Worm (Caenorhabditis elegans): ENCODE results near the gene VM106R.1.

The VM106R.1 gene

ce11 chrII:10847057-10847456 is 18.1 kb upstream of the VM106R.1 start:
- TF ChIP-seq drap-1 (GFP tag; optimal IDR thresholded peaks at IDR 0.05) = no peak
- TF ChIP-seq flh-1 (GFP tag; optimal IDR thresholded peaks at IDR 0.05) = no peak
- TF ChIP-seq nhr-2 (tag; optimal IDR thresholded peaks at IDR 0.05) = no peak
- TF ChIP-seq elt-1 (tag; optimal IDR thresholded peaks at IDR 0.05; ENCODE audit: borderline replicate concordance, insufficient read depth) = no peak
- no peak for TF ChIP-seq ham-2 (GFP tag; optimal IDR thresholded peaks at IDR 0.05)
- TF ChIP-seq bed-3 (GFP tag; optimal IDR thresholded peaks at IDR 0.05) = no peak
- TF ChIP-seq hlh-1 (tag; optimal IDR thresholded peaks at IDR 0.05) = no peak
- no peak for TF ChIP-seq sptf-1 (tag; optimal IDR thresholded peaks at IDR 0.05)
- TF ChIP-seq unc-39 (tag; optimal IDR thresholded peaks at IDR 0.05) = no peak
- no peak for TF ChIP-seq lin-13 (tag; optimal IDR thresholded peaks at IDR 0.05)
- no peak for TF ChIP-seq ceh-83 (GFP tag; optimal IDR thresholded peaks at IDR 0.05)
- TF ChIP-seq mep-1 (tag; optimal IDR thresholded peaks at IDR 0.05) = no peak
- no peak for TF ChIP-seq ceh-39 (tag; optimal IDR thresholded peaks at IDR 0.05)
- no peak for TF ChIP-seq snpc-4 (tag; optimal IDR thresholded peaks at IDR 0.05)
- TF ChIP-seq ceh-43 (GFP tag; optimal IDR thresholded peaks at IDR 0.05) = no peak
- no peak for TF ChIP-seq nhr-12 (tag; optimal IDR thresholded peaks at IDR 0.05)

- TF ChIP-seq sem-2 (GFP tag; optimal IDR thresholded peaks at IDR 0.05) = no peak
Measured at ce11 chrII:10843527-10843926, 14.5 kb upstream of the VM106R.1 start, which contains the start of gene M106.8. M106.8 (minus strand) TSS chrII:10843627.

ce11 chrII:10840067-10840466 is 11.1 kb upstream of the VM106R.1 start:
- TF ChIP-seq lin-13 (tag; optimal IDR thresholded peaks at IDR 0.05) (peak; percentile 74), bed-3 (GFP tag; optimal IDR thresholded peaks at IDR 0.05) (peak; percentile 82), flh-1 (GFP tag; optimal IDR thresholded peaks at IDR 0.05) (peak; percentile 83), nhr-2 (tag; optimal IDR thresholded peaks at IDR 0.05) (no peak), snpc-4 (tag; optimal IDR thresholded peaks at IDR 0.05) (no peak), elt-3 (tag; optimal IDR thresholded peaks at IDR 0.05) (no peak), unc-120 (tag; optimal IDR thresholded peaks at IDR 0.05; ENCODE audit: poor library complexity, severe bottlenecking) (peak; percentile 84), ceh-43 (GFP tag; optimal IDR thresholded peaks at IDR 0.05) (peak; percentile 92), drap-1 (GFP tag; optimal IDR thresholded peaks at IDR 0.05) (peak; percentile 94), nhr-76 (tag; optimal IDR thresholded peaks at IDR 0.05) (no peak), mab-5 (tag; optimal IDR thresholded peaks at IDR 0.05) (no peak), mep-1 (tag; optimal IDR thresholded peaks at IDR 0.05) (peak; percentile 23), unc-62 (GFP tag; optimal IDR thresholded peaks at IDR 0.05) (peak; percentile 12), sptf-1 (tag; optimal IDR thresholded peaks at IDR 0.05) (peak; percentile 96), tbx-8 (GFP tag; optimal IDR thresholded peaks at IDR 0.05) (peak; percentile 97), ham-2 (GFP tag; optimal IDR thresholded peaks at IDR 0.05) (peak; percentile 91), elt-1 (tag; optimal IDR thresholded peaks at IDR 0.05; ENCODE audit: borderline replicate concordance, insufficient read depth) (no peak), mls-2 (tag; optimal IDR thresholded peaks at IDR 0.05) (peak; percentile 98), lin-32 (GFP tag; optimal IDR thresholded peaks at IDR 0.05) (peak; percentile 90), unc-39 (tag; optimal IDR thresholded peaks at IDR 0.05) (peak; percentile 43), ceh-39 (tag; optimal IDR thresholded peaks at IDR 0.05) (peak; percentile 33), nhr-237 (tag; optimal IDR thresholded peaks at IDR 0.05) (no peak), ceh-83 (GFP tag; optimal IDR thresholded peaks at IDR 0.05) (peak; percentile 99), zip-8 (tag; optimal IDR thresholded peaks at IDR 0.05) (no peak), blmp-1 (tag; optimal IDR thresholded peaks at IDR 0.05) (no peak), sem-2 (GFP tag; optimal IDR thresholded peaks at IDR 0.05) (peak; percentile 94), pha-4 (tag; optimal IDR thresholded peaks at IDR 0.05) (peak; percentile 83), lsy-2 (tag; optimal IDR thresholded peaks at IDR 0.05) (peak; percentile 59), cnd-1 (tag; optimal IDR thresholded peaks at IDR 0.05) (peak; percentile 97), nhr-12 (tag; optimal IDR thresholded peaks at IDR 0.05) (no peak), ztf-11 (tag; optimal IDR thresholded peaks at IDR 0.05) (peak; percentile 49), ces-1 (GFP tag; optimal IDR thresholded peaks at IDR 0.05) (no peak), nhr-28 (tag; optimal IDR thresholded peaks at IDR 0.05) (peak; percentile 63), hlh-1 (tag; optimal IDR thresholded peaks at IDR 0.05) (peak; percentile 23), M03D4.4 (tag; optimal IDR thresholded peaks at IDR 0.05) (peak; percentile 95)

ce11 chrII:10838550-10838949 is 9.6 kb upstream of the VM106R.1 start:
- TF ChIP-seq nhr-28 (tag; optimal IDR thresholded peaks at IDR 0.05) = no peak

All from whole organism, mixed stage, embryonic.